Worm (Caenorhabditis elegans): ENCODE measurements around the gene F09B9.5.
A peak's percentile ranks its signal among the peaks of the same experiment; 100 is the strongest.

Gene F09B9.5

ce11 chrX:10154317-10154942 is at the start of gene F09B9.5:
Gene F09B9.5 (plus strand): TSS chrX:10154817.
- peak; percentile 22; the same call in 1 of the 2 replicates for TF ChIP-seq hmg-1.1 (GFP tag; IDR thresholded peaks at IDR 0.05)
- no peak for TF ChIP-seq T26A8.4 (GFP tag; IDR thresholded peaks at IDR 0.05)
- TF ChIP-seq T20F7.1 (GFP tag; optimal IDR thresholded peaks at IDR 0.05) = no peak
- no peak for TF ChIP-seq arid-1 (GFP tag; conservative IDR thresholded peaks at IDR 0.05)
- peak in 1 of 2 experiments; percentile 96 for TF ChIP-seq unc-62 (GFP tag; optimal IDR thresholded peaks at IDR 0.05 in 1 of 2)
- TF ChIP-seq unc-62 (tag; optimal IDR thresholded peaks at IDR 0.05) = no peak
- no peak for TF ChIP-seq skn-1 (tag; optimal IDR thresholded peaks at IDR 0.05)
- TF ChIP-seq aha-1 (tag) = peak; percentile 98
- TF ChIP-seq set-16 (GFP tag; IDR thresholded peaks at IDR 0.05) = no peak
- no peak for TF ChIP-seq madf-9 (GFP tag; conservative IDR thresholded peaks at IDR 0.05)
- TF ChIP-seq lin-15B (tag; optimal IDR thresholded peaks at IDR 0.05) = no peak
- no peak for TF ChIP-seq nhr-11 (tag; optimal IDR thresholded peaks at IDR 0.05)
- peak; percentile 5 for TF ChIP-seq fkh-10 (GFP tag; optimal IDR thresholded peaks at IDR 0.05)

- TF ChIP-seq lsy-2 (tag; optimal IDR thresholded peaks at IDR 0.05) (no peak), unc-62 (GFP tag; optimal IDR thresholded peaks at IDR 0.05 in 1 of 2) (peak in 1 of 2 experiments; percentile 95), unc-62 (tag; optimal IDR thresholded peaks at IDR 0.05) (no peak)
These were observed 40.9 kb upstream of the F09B9.5 start for ce11 chrX:10113677-10114076.

- TF ChIP-seq F37D6.2 (tag; optimal IDR thresholded peaks at IDR 0.05) (no peak), D1046.2 (GFP tag; IDR thresholded peaks at IDR 0.05) (no peak), mdl-1 (tag; optimal IDR thresholded peaks at IDR 0.05) (no peak), madf-9 (GFP tag; conservative IDR thresholded peaks at IDR 0.05) (no peak), mes-2 (tag; optimal IDR thresholded peaks at IDR 0.05; ENCODE audit: poor library complexity, severe bottlenecking) (no peak), unc-62 (GFP tag; optimal IDR thresholded peaks at IDR 0.05 in 1 of 2) (peak in 1 of 2 experiments; percentile 91), unc-62 (tag; optimal IDR thresholded peaks at IDR 0.05) (no peak)
These were observed 31.6 kb upstream of the F09B9.5 start for ce11 chrX:10123015-10123414.

- TF ChIP-seq ZK337.2 (GFP tag; IDR thresholded peaks at IDR 0.05) (0 out of 2 replicates have a peak, but pooled peaks have one; percentile 44), pha-4 (GFP tag; IDR thresholded peaks at IDR 0.05) (peak; percentile 69; the same call in 1 of the 2 replicates), pha-4 (tag; optimal IDR thresholded peaks at IDR 0.05) (no peak), mxl-2 (GFP tag; conservative IDR thresholded peaks at IDR 0.05) (0 out of 2 replicates have a peak, but pooled peaks have one; percentile 35), tra-1 (GFP tag; IDR thresholded peaks at IDR 0.05) (0 out of 2 replicates have a peak, but pooled peaks have one; percentile 43), lin-29 (GFP tag; IDR thresholded peaks at IDR 0.05) (0 out of 2 replicates have a peak, but pooled peaks have one; percentile 12), lim-7 (GFP tag; IDR thresholded peaks at IDR 0.05) (peak; percentile 79), ztf-7 (tag; optimal IDR thresholded peaks at IDR 0.05) (peak; percentile 37), pqm-1 (tag; optimal IDR thresholded peaks at IDR 0.05) (no peak), F49E8.2 (tag; optimal IDR thresholded peaks at IDR 0.05; ENCODE audit: borderline replicate concordance) (peak; percentile 4), daf-19 (GFP tag; conservative IDR thresholded peaks at IDR 0.05) (0 out of 2 replicates have a peak, but pooled peaks have one; percentile 50), Y105C5A.15 (GFP tag; IDR thresholded peaks at IDR 0.05) (0 out of 2 replicates have a peak, but pooled peaks have one; percentile 38), vab-7 (GFP tag; IDR thresholded peaks at IDR 0.05) (0 out of 2 replicates have a peak, but pooled peaks have one; percentile 48), dmd-6 (GFP tag; IDR thresholded peaks at IDR 0.05) (peak; percentile 38), lin-1 (GFP tag; IDR thresholded peaks at IDR 0.05) (peak; percentile 54; the same call in 1 of the 2 replicates), unc-39 (tag; optimal IDR thresholded peaks at IDR 0.05) (no peak), daf-16 (GFP tag; optimal IDR thresholded peaks at IDR 0.05) (peak; percentile 9 to 69), daf-16 (tag; optimal IDR thresholded peaks at IDR 0.05) (peak; percentile 67), hmg-1.1 (GFP tag; IDR thresholded peaks at IDR 0.05) (peak; percentile 31; the same call in 1 of the 2 replicates), F26F4.8 (GFP tag; conservative IDR thresholded peaks at IDR 0.05) (peak; percentile 75), nhr-111 (GFP tag; optimal IDR thresholded peaks at IDR 0.05) (no peak), T20F7.1 (GFP tag; optimal IDR thresholded peaks at IDR 0.05) (no peak), T26A8.4 (GFP tag; IDR thresholded peaks at IDR 0.05) (no peak), snpc-1.2 (GFP tag; IDR thresholded peaks at IDR 0.05) (peak; percentile 69), nhr-237 (tag; optimal IDR thresholded peaks at IDR 0.05) (no peak), dve-1 (tag; optimal IDR thresholded peaks at IDR 0.05; ENCODE audit: insufficient read depth) (peak; percentile 11), arid-1 (GFP tag; conservative IDR thresholded peaks at IDR 0.05) (no peak), Y75B8A.6 (GFP tag; IDR thresholded peaks at IDR 0.05) (0 out of 2 replicates have a peak, but pooled peaks have one; percentile 51), ZK546.5 (tag; optimal IDR thresholded peaks at IDR 0.05) (no peak)
These were observed 30.3 kb upstream of the F09B9.5 start for ce11 chrX:10124338-10124737.

Data from whole organism, L4 larva.